Fruit fly (Drosophila melanogaster) whole organism, embryonic: ENCODE measurements around the gene usp.

Experiments
- Ada2b ChIP-seq: fragments of 200-800 bp; sonication (Bioruptor generic); IDR thresholded peaks from 2 replicates; pipeline ENCODE4 v1.3.6; 2022; ENCODE audit warnings: missing biosample characterization, missing genetic modification characterization
- B-H1 ChIP-seq: fragments of 200-800 bp; sonication (Bioruptor generic); IDR thresholded peaks from 3 replicates; pipeline ENCODE4 v1.3.6; 2022; ENCODE audit warnings: missing biosample characterization, missing genetic modification characterization
- Bteb2 ChIP-seq: fragments of 200-800 bp; sonication (Bioruptor generic); optimal IDR thresholded peaks from 2 replicates; lab custom pipeline; 2016; ENCODE audit warnings: missing biosample characterization, missing genetic modification characterization
- CG11247 ChIP-seq: fragments of 200-800 bp; sonication (Bioruptor generic); IDR thresholded peaks from 2 replicates; pipeline ENCODE4 v1.3.6; 2022; ENCODE audit warnings: missing biosample characterization, missing genetic modification characterization
- CG11560 ChIP-seq: fragments of 200-800 bp; sonication (Bioruptor generic); IDR thresholded peaks from 3 replicates; pipeline ENCODE4 v1.3.6; 2022; ENCODE audit warnings: missing biosample characterization, missing genetic modification characterization
- CG1233 ChIP-seq: fragments of 200-800 bp; sonication (Bioruptor generic); optimal IDR thresholded peaks from 4 replicates; lab custom pipeline; 2018; ENCODE audit warnings: missing biosample characterization, mild to moderate bottlenecking, missing genetic modification characterization
- CG12391 ChIP-seq: fragments of 200-800 bp; sonication (Bioruptor generic); optimal IDR thresholded peaks from 3 replicates; lab custom pipeline; 2018; ENCODE audit warnings: missing biosample characterization, mild to moderate bottlenecking, missing genetic modification characterization, moderate library complexity
- CG12769 ChIP-seq: fragments of 200-800 bp; sonication (Bioruptor generic); optimal IDR thresholded peaks from 2 replicates; lab custom pipeline; 2019; ENCODE audit warnings: missing biosample characterization, mild to moderate bottlenecking, missing genetic modification characterization, moderate library complexity
- CG14441 ChIP-seq: fragments of 200-800 bp; sonication (Bioruptor generic); IDR thresholded peaks from 2 replicates; pipeline ENCODE4 v1.3.6; 2022; ENCODE audit warnings: missing biosample characterization, missing genetic modification characterization
- CG15073 ChIP-seq: fragments of 200-800 bp; sonication (Bioruptor generic); optimal IDR thresholded peaks from 2 replicates; lab custom pipeline; 2016; ENCODE audit warnings: missing biosample characterization, missing genetic modification characterization
- CG15479 ChIP-seq: fragments of 200-800 bp; sonication (Bioruptor generic); optimal IDR thresholded peaks from 3 replicates; lab custom pipeline; 2019; ENCODE audit warnings: missing biosample characterization, mild to moderate bottlenecking, missing genetic modification characterization, moderate library complexity
- CG1647 ChIP-seq: fragments of 200-800 bp; sonication (Bioruptor generic); optimal IDR thresholded peaks from 3 replicates; lab custom pipeline; 2016; ENCODE audit warnings: missing biosample characterization, missing genetic modification characterization
- CG17361 ChIP-seq: fragments of 200-800 bp; sonication (Bioruptor generic); IDR thresholded peaks from 3 replicates; pipeline ENCODE4 v1.3.6; 2022; ENCODE audit warnings: missing biosample characterization, missing genetic modification characterization
- CG17568 ChIP-seq: fragments of 200-800 bp; sonication (Bioruptor generic); optimal IDR thresholded peaks from 2 replicates; lab custom pipeline; 2018; ENCODE audit warnings: missing biosample characterization, mild to moderate bottlenecking, missing genetic modification characterization, moderate library complexity
- CG18619 ChIP-seq: fragments of 200-800 bp; sonication (Bioruptor generic); optimal IDR thresholded peaks from 3 replicates; lab custom pipeline; 2017; ENCODE audit warnings: missing biosample characterization, mild to moderate bottlenecking, missing genetic modification characterization
- CG18764 ChIP-seq: fragments of 200-800 bp; sonication (Bioruptor generic); optimal IDR thresholded peaks from 3 replicates; lab custom pipeline; 2016; ENCODE audit warnings: missing biosample characterization, missing genetic modification characterization
- CG2889 ChIP-seq: fragments of 200-800 bp; sonication (Bioruptor generic); IDR thresholded peaks from 3 replicates; pipeline ENCODE4 v1.3.6; 2022; ENCODE audit warnings: missing biosample characterization, missing genetic modification characterization
- CG30020 ChIP-seq: fragments of 200-800 bp; optimal IDR thresholded peaks from 2 replicates; lab custom pipeline; 2019; ENCODE audit warnings: missing biosample characterization, mild to moderate bottlenecking, missing genetic modification characterization, moderate library complexity
- CG3163 ChIP-seq: fragments of 200-800 bp; sonication (Bioruptor generic); optimal IDR thresholded peaks from 3 replicates; lab custom pipeline; 2016; ENCODE audit warnings: missing biosample characterization, missing genetic modification characterization
- CG33557 ChIP-seq: fragments of 200-800 bp; sonication (Bioruptor generic); optimal IDR thresholded peaks from 2 replicates; lab custom pipeline; 2019; ENCODE audit warnings: missing biosample characterization, mild to moderate bottlenecking, missing genetic modification characterization, moderate library complexity
- CG4282 ChIP-seq: fragments of 200-800 bp; sonication (Bioruptor generic); optimal IDR thresholded peaks from 2 replicates; lab custom pipeline; 2016; ENCODE audit warnings: missing biosample characterization, missing genetic modification characterization
- CG4404 ChIP-seq: fragments of 200-800 bp; sonication (Bioruptor generic); IDR thresholded peaks from 2 replicates; pipeline ENCODE4 v1.3.6; 2022; ENCODE audit warnings: missing biosample characterization, missing genetic modification characterization
- CG5180 ChIP-seq: fragments of 200-800 bp; sonication (Bioruptor generic); optimal IDR thresholded peaks from 3 replicates; lab custom pipeline; 2017; ENCODE audit warnings: missing biosample characterization, missing genetic modification characterization, mild to moderate bottlenecking, moderate library complexity, missing genetic modification reagents
- CG6683 ChIP-seq: fragments of 200-800 bp; sonication (Bioruptor generic); optimal IDR thresholded peaks from 2 replicates; lab custom pipeline; 2017; ENCODE audit warnings: missing biosample characterization, mild to moderate bottlenecking, missing genetic modification characterization, missing genetic modification reagents
- CG6854 ChIP-seq: fragments of 200-800 bp; sonication (Bioruptor generic); optimal IDR thresholded peaks from 3 replicates; lab custom pipeline; 2017; ENCODE audit warnings: missing biosample characterization, mild to moderate bottlenecking, missing genetic modification characterization
- CG7987 ChIP-seq: fragments of 200-800 bp; sonication (Bioruptor generic); optimal IDR thresholded peaks from 2 replicates; lab custom pipeline; 2018; ENCODE audit warnings: missing biosample characterization, mild to moderate bottlenecking, missing genetic modification characterization, moderate library complexity
- CG9437 ChIP-seq: fragments of 200-800 bp; sonication (Bioruptor generic); optimal IDR thresholded peaks from 2 replicates; lab custom pipeline; 2018; ENCODE audit warnings: missing biosample characterization, mild to moderate bottlenecking, missing genetic modification characterization
- CG9817 ChIP-seq: fragments of 200-800 bp; sonication (Bioruptor generic); optimal IDR thresholded peaks from 2 replicates; lab custom pipeline; 2018; ENCODE audit warnings: missing biosample characterization, mild to moderate bottlenecking, missing genetic modification characterization, moderate library complexity
- Dip3 ChIP-seq: fragments of 200-800 bp; sonication (Bioruptor generic); optimal IDR thresholded peaks from 3 replicates; lab custom pipeline; 2016; ENCODE audit warnings: missing biosample characterization, missing genetic modification characterization
- Drgx ChIP-seq: fragments of 200-800 bp; sonication (Bioruptor generic); IDR thresholded peaks from 2 replicates; pipeline ENCODE4 v1.3.6; 2022; ENCODE audit warnings: missing biosample characterization, missing genetic modification characterization
- Ets97D ChIP-seq: fragments of 200-800 bp; sonication (Bioruptor generic); optimal IDR thresholded peaks from 3 replicates; lab custom pipeline; 2016; ENCODE audit warnings: missing biosample characterization, missing genetic modification characterization
- HLH3B ChIP-seq: fragments of 200-800 bp; sonication (Bioruptor generic); IDR thresholded peaks from 2 replicates; pipeline ENCODE4 v1.3.6; 2022; ENCODE audit warnings: missing biosample characterization, missing genetic modification characterization
- Hr39 ChIP-seq: fragments of >200 bp; optimal IDR thresholded peaks from 2 replicates; lab custom pipeline; 2017
- Hsf ChIP-seq: fragments of 200-800 bp; sonication (Bioruptor generic); optimal IDR thresholded peaks from 3 replicates; lab custom pipeline; 2016; ENCODE audit warnings: missing biosample characterization, missing genetic modification characterization
- Lim3 ChIP-seq: fragments of 200-800 bp; sonication (Bioruptor generic); IDR thresholded peaks from 2 replicates; pipeline ENCODE4 v1.3.6; 2022; ENCODE audit warnings: missing biosample characterization, missing genetic modification characterization
- Lpt ChIP-seq: fragments of >200 bp; optimal IDR thresholded peaks from 2 replicates; lab custom pipeline; 2018; ENCODE audit warnings: missing biosample characterization, missing genetic modification characterization
- Myb ChIP-seq: fragments of 200-800 bp; sonication (Bioruptor generic); optimal IDR thresholded peaks from 2 replicates; lab custom pipeline; 2016; ENCODE audit warnings: missing biosample characterization, missing genetic modification characterization
- Oaz ChIP-seq: fragments of 200-800 bp; sonication (Bioruptor generic); IDR thresholded peaks from 2 replicates; pipeline ENCODE4 v1.3.6; 2022; ENCODE audit warnings: missing biosample characterization, missing genetic modification characterization
- Rx ChIP-seq: fragments of 200-800 bp; sonication (Bioruptor generic); IDR thresholded peaks from 2 replicates; pipeline ENCODE4 v1.3.6; 2022; ENCODE audit warnings: missing biosample characterization, missing genetic modification characterization
- amos ChIP-seq: fragments of 200-800 bp; sonication (Bioruptor generic); IDR thresholded peaks from 2 replicates; pipeline ENCODE4 v1.3.6; 2022; ENCODE audit warnings: missing biosample characterization, missing genetic modification characterization; ENCODE audit not compliant: partially characterized antibody
- cato ChIP-seq: fragments of 200-800 bp; sonication (Bioruptor generic); optimal IDR thresholded peaks from 2 replicates; lab custom pipeline; 2016; ENCODE audit warnings: missing biosample characterization, missing genetic modification characterization, borderline replicate concordance
- chn ChIP-seq: fragments of 200-800 bp; sonication (Bioruptor generic); optimal IDR thresholded peaks from 2 replicates; lab custom pipeline; 2016; ENCODE audit warnings: missing biosample characterization, missing genetic modification characterization
- dm ChIP-seq: fragments of 200-800 bp; sonication (Bioruptor generic); optimal IDR thresholded peaks from 3 replicates; lab custom pipeline; 2016; ENCODE audit warnings: missing biosample characterization, missing genetic modification characterization
- dmrt11E ChIP-seq: fragments of 200-800 bp; sonication (Bioruptor generic); optimal IDR thresholded peaks from 3 replicates; lab custom pipeline; 2018; ENCODE audit warnings: missing biosample characterization, mild to moderate bottlenecking, missing genetic modification characterization, moderate library complexity
- ftz-f1 ChIP-seq: fragments of 200-800 bp; sonication (Bioruptor generic); optimal IDR thresholded peaks from 2 replicates; lab custom pipeline; 2016; ENCODE audit warnings: missing biosample characterization, missing genetic modification characterization
- gt ChIP-seq: fragments of 200-800 bp; sonication (Bioruptor generic); IDR thresholded peaks from 2 replicates; pipeline ENCODE4 v1.3.6; 2022; ENCODE audit warnings: missing biosample characterization, missing genetic modification characterization
- onecut ChIP-seq: fragments of 200-800 bp; sonication (Bioruptor generic); IDR thresholded peaks from 2 replicates; pipeline ENCODE4 v1.3.6; 2022; ENCODE audit warnings: missing biosample characterization, missing genetic modification characterization
- pho ChIP-seq: fragments of 200-800 bp; sonication (Bioruptor generic); optimal IDR thresholded peaks from 2 replicates; lab custom pipeline; 2016; ENCODE audit warnings: missing biosample characterization, missing genetic modification characterization
- prd ChIP-seq, 3 experiments: fragments of >200 bp in 2 of 3; fragments of 200-800 bp in 1 of 3; sonication (Bioruptor generic) in 1 of 3; optimal IDR thresholded peaks in 2 of 3; IDR thresholded peaks in 1 of 3; 2 replicates in 2 of 3; 3 replicates in 1 of 3; pipeline versions ENCODE4 v1.3.6 to Lab custom; 2017 to 2022; ENCODE audit warnings: missing biosample characterization in 1 of 3, missing genetic modification characterization in 1 of 3
- run ChIP-seq: fragments of 200-800 bp; sonication (Bioruptor generic); optimal IDR thresholded peaks from 3 replicates; lab custom pipeline; 2018; ENCODE audit warnings: missing biosample characterization, mild to moderate bottlenecking, missing genetic modification characterization
- scrt ChIP-seq: fragments of 200-800 bp; sonication (Bioruptor generic); optimal IDR thresholded peaks from 2 replicates; lab custom pipeline; 2018; ENCODE audit warnings: missing biosample characterization, mild to moderate bottlenecking, missing genetic modification characterization, moderate library complexity
- ttk ChIP-seq: fragments of 200-800 bp; sonication (Bioruptor generic); IDR thresholded peaks from 2 replicates; pipeline ENCODE4 v2.1.2; 2022; ENCODE audit warnings: missing biosample characterization, missing genetic modification characterization

Gene usp

dm6 chrX:2012837-2013236 is 29.3 kb downstream of the usp start (continued):
- no peak for TF ChIP-seq ttk (GFP tag; lab: Robert Waterston, UW)
- TF ChIP-seq CG6854 = no peak
- no peak for TF ChIP-seq CG4404
- peak; percentile 44 for TF ChIP-seq Ets97D (GFP tag; lab: Kevin White, UChicago)
- no peak for TF ChIP-seq run (tag; lab: Kevin White, UChicago)
- no peak for TF ChIP-seq CG11560 (tag; lab: Robert Waterston, UW)
- no peak for TF ChIP-seq Myb (GFP tag; lab: Kevin White, UChicago)
- TF ChIP-seq CG1233 (GFP tag; lab: Kevin White, UChicago) = peak; percentile 13
- peak; percentile 33 for TF ChIP-seq Dip3 (GFP tag; lab: Kevin White, UChicago)
- no peak for TF ChIP-seq cato (GFP tag; lab: Kevin White, UChicago)
- no peak for TF ChIP-seq Lpt (GFP tag; lab: Kevin White, UChicago)
- peak; percentile 39 for TF ChIP-seq CG12769 (tag; lab: Kevin White, UChicago)
- TF ChIP-seq CG2889 (GFP tag; lab: Robert Waterston, UW) = no peak
- TF ChIP-seq Oaz (GFP tag; lab: Robert Waterston, UW) = no peak
- no peak for TF ChIP-seq CG11247 (GFP tag; lab: Robert Waterston, UW)
- no peak for TF ChIP-seq CG9437
- TF ChIP-seq chn (GFP tag; lab: Kevin White, UChicago) = no peak
- TF ChIP-seq CG6683 (GFP tag; lab: Kevin White, UChicago) = no peak
- TF ChIP-seq Ada2b (GFP tag; lab: Robert Waterston, UW) = no peak
- 0 out of 2 replicates have a peak, but pooled peaks have one; percentile 1 for TF ChIP-seq Rx (GFP tag; lab: Robert Waterston, UW)
- TF ChIP-seq dmrt11E = no peak
- peak; percentile 17 for TF ChIP-seq CG4282 (GFP tag; lab: Kevin White, UChicago)
- TF ChIP-seq dm (GFP tag; lab: Kevin White, UChicago) = peak; percentile 18
- no peak for TF ChIP-seq CG33557 (GFP tag; lab: Kevin White, UChicago)
- no peak for TF ChIP-seq CG17568 (GFP tag; lab: Kevin White, UChicago)
- TF ChIP-seq CG15073 (GFP tag; lab: Kevin White, UChicago) = no peak
- no peak for TF ChIP-seq Bteb2 (GFP tag; lab: Kevin White, UChicago)
- TF ChIP-seq Drgx (GFP tag; lab: Robert Waterston, UW) = peak; percentile 54; the same call in 1 of the 2 replicates
- no peak for TF ChIP-seq scrt
- peak; percentile 15 for TF ChIP-seq CG18619 (GFP tag; lab: Kevin White, UChicago)
- no peak for TF ChIP-seq CG3163 (GFP tag; lab: Kevin White, UChicago)
- no peak for TF ChIP-seq B-H1
- no peak for TF ChIP-seq ftz-f1 (GFP tag; lab: Kevin White, UChicago)
- TF ChIP-seq CG12391 = no peak
- no peak for TF ChIP-seq pho (GFP tag; lab: Kevin White, UChicago)
- peak; percentile 26 for TF ChIP-seq CG15479 (GFP tag; lab: Kevin White, UChicago)
- TF ChIP-seq CG14441 (GFP tag; lab: Robert Waterston, UW) = no peak
- TF ChIP-seq CG30020 (tag; lab: Kevin White, UChicago) = no peak
- TF ChIP-seq CG7987 (GFP tag; lab: Kevin White, UChicago) = no peak
- no peak for TF ChIP-seq CG17361 (GFP tag; lab: Robert Waterston, UW)
- TF ChIP-seq onecut (GFP tag; lab: Robert Waterston, UW) = no peak
- no peak for TF ChIP-seq CG1647 (GFP tag; lab: Kevin White, UChicago)
- TF ChIP-seq Hr39 (lab: Kevin White, UChicago) = no peak
- TF ChIP-seq amos (GFP tag; lab: Robert Waterston, UW) = no peak
- no peak for TF ChIP-seq Hsf (GFP tag; lab: Kevin White, UChicago)
- no peak for TF ChIP-seq CG18764
- TF ChIP-seq CG5180 (GFP tag; lab: Kevin White, UChicago) = no peak
- TF ChIP-seq prd (optimal IDR thresholded peaks at IDR 0.05; lab: Kevin White, UChicago) = no peak
- TF ChIP-seq prd (GFP tag; IDR thresholded peaks at IDR 0.05; lab: Robert Waterston, UW) = no peak
- no peak for TF ChIP-seq HLH3B (GFP tag; lab: Robert Waterston, UW)
- no peak for TF ChIP-seq Lim3 (GFP tag; lab: Robert Waterston, UW)
- TF ChIP-seq CG9817 (tag; lab: Kevin White, UChicago) = no peak
- TF ChIP-seq gt = no peak
